Fruit fly (Drosophila melanogaster) whole organism, embryonic: ENCODE results near the gene HemK1.

Experiments
- Aef1 ChIP-seq: fragments of 200-800 bp; sonication (Bioruptor generic); IDR thresholded peaks from 3 replicates; pipeline ENCODE4 v1.3.6; 2022; ENCODE audit warnings: missing biosample characterization, missing genetic modification characterization
- Bteb2 ChIP-seq: fragments of 200-800 bp; sonication (Bioruptor generic); optimal IDR thresholded peaks from 2 replicates; lab custom pipeline; 2016; ENCODE audit warnings: missing biosample characterization, missing genetic modification characterization
- CG10654 ChIP-seq: fragments of 200-800 bp; sonication (Bioruptor generic); optimal IDR thresholded peaks from 2 replicates; lab custom pipeline; 2016; ENCODE audit warnings: missing biosample characterization, missing genetic modification characterization
- CG10979 ChIP-seq: fragments of 200-800 bp; sonication (Bioruptor generic); optimal IDR thresholded peaks from 2 replicates; lab custom pipeline; 2018; ENCODE audit warnings: missing biosample characterization, mild to moderate bottlenecking, missing genetic modification characterization, moderate library complexity
- CG11398 ChIP-seq: fragments of 200-800 bp; sonication (Bioruptor generic); optimal IDR thresholded peaks from 2 replicates; lab custom pipeline; 2016; ENCODE audit warnings: missing biosample characterization, missing genetic modification characterization
- CG12071 ChIP-seq: fragments of 200-800 bp; sonication (Bioruptor generic); optimal IDR thresholded peaks from 3 replicates; lab custom pipeline; 2018; ENCODE audit warnings: missing biosample characterization, mild to moderate bottlenecking, missing genetic modification characterization
- CG17186 ChIP-seq: fragments of 200-800 bp; sonication (Bioruptor generic); optimal IDR thresholded peaks from 3 replicates; lab custom pipeline; 2017; ENCODE audit warnings: missing biosample characterization, missing genetic modification reagents, missing genetic modification characterization
- CG18262 ChIP-seq: fragments of 200-800 bp; optimal IDR thresholded peaks from 3 replicates; lab custom pipeline; 2019; ENCODE audit warnings: missing biosample characterization, mild to moderate bottlenecking, missing genetic modification characterization, moderate library complexity
- CG18599 ChIP-seq: fragments of 200-800 bp; sonication (Bioruptor generic); optimal IDR thresholded peaks from 3 replicates; lab custom pipeline; 2017; ENCODE audit warnings: missing biosample characterization, missing genetic modification characterization, mild to moderate bottlenecking, moderate library complexity, missing genetic modification reagents
- CG2875 ChIP-seq: fragments of 200-800 bp; sonication (Bioruptor generic); optimal IDR thresholded peaks from 2 replicates; lab custom pipeline; 2017; ENCODE audit warnings: missing biosample characterization, mild to moderate bottlenecking, missing genetic modification characterization, missing genetic modification reagents
- CG30020 ChIP-seq: fragments of 200-800 bp; optimal IDR thresholded peaks from 2 replicates; lab custom pipeline; 2019; ENCODE audit warnings: missing biosample characterization, mild to moderate bottlenecking, missing genetic modification characterization, moderate library complexity
- CG33213 ChIP-seq: fragments of 200-800 bp; sonication (Bioruptor generic); optimal IDR thresholded peaks from 3 replicates; lab custom pipeline; 2016; ENCODE audit warnings: missing biosample characterization, missing genetic modification characterization
- CG3838 ChIP-seq: fragments of 200-800 bp; sonication (Bioruptor generic); optimal IDR thresholded peaks from 3 replicates; lab custom pipeline; 2016; ENCODE audit warnings: missing biosample characterization, missing genetic modification characterization
- CG42726 ChIP-seq: fragments of 200-800 bp; sonication (Bioruptor generic); IDR thresholded peaks from 2 replicates; pipeline ENCODE4 v1.3.6; 2022; ENCODE audit warnings: missing biosample characterization, missing genetic modification characterization; ENCODE audit not compliant: partially characterized antibody
- CG4360 ChIP-seq: fragments of 200-800 bp; sonication (Bioruptor generic); IDR thresholded peaks from 2 replicates; pipeline ENCODE4 v1.3.6; 2022; ENCODE audit warnings: missing biosample characterization, missing genetic modification characterization
- CG6175 ChIP-seq: fragments of 200-800 bp; sonication (Bioruptor generic); IDR thresholded peaks from 3 replicates; pipeline ENCODE4 v1.3.6; 2022; ENCODE audit warnings: missing biosample characterization, missing genetic modification characterization
- CHES-1-like ChIP-seq: fragments of 200-800 bp; sonication (Bioruptor generic); optimal IDR thresholded peaks from 2 replicates; lab custom pipeline; 2016; ENCODE audit warnings: missing biosample characterization, missing genetic modification characterization
- D19B ChIP-seq: fragments of 200-800 bp; sonication (Bioruptor generic); optimal IDR thresholded peaks from 2 replicates; lab custom pipeline; 2017; ENCODE audit warnings: missing biosample characterization, mild to moderate bottlenecking, missing genetic modification characterization
- Dek ChIP-seq: fragments of 200-800 bp; sonication (Bioruptor generic); optimal IDR thresholded peaks from 3 replicates; lab custom pipeline; 2019; ENCODE audit warnings: missing biosample characterization, mild to moderate bottlenecking, missing genetic modification characterization, moderate library complexity
- Ets65A ChIP-seq: fragments of 200-800 bp; sonication (Bioruptor generic); peaks from one replicate; lab custom pipeline; 2016; ENCODE audit warnings: missing biosample characterization, missing genetic modification characterization
- HmgZ ChIP-seq: fragments of 200-800 bp; sonication (Bioruptor generic); optimal IDR thresholded peaks from 2 replicates; lab custom pipeline; 2018; ENCODE audit warnings: missing biosample characterization, mild to moderate bottlenecking, missing genetic modification characterization
- Hsf ChIP-seq: fragments of 200-800 bp; sonication (Bioruptor generic); optimal IDR thresholded peaks from 3 replicates; lab custom pipeline; 2016; ENCODE audit warnings: missing biosample characterization, missing genetic modification characterization
- Med ChIP-seq: fragments of 200-800 bp; sonication (Bioruptor generic); peaks from one replicate; lab custom pipeline; 2016; ENCODE audit warnings: missing biosample characterization, missing genetic modification characterization, mild to moderate bottlenecking, inconsistent platforms, moderate library complexity
- Ptx1 ChIP-seq: fragments of 200-800 bp; sonication (Bioruptor generic); IDR thresholded peaks from 2 replicates; pipeline ENCODE4 v1.3.6; 2022; ENCODE audit warnings: missing biosample characterization, missing genetic modification characterization
- Sox102F ChIP-seq: fragments of 200-800 bp; sonication (Bioruptor generic); optimal IDR thresholded peaks from 2 replicates; lab custom pipeline; 2018; ENCODE audit warnings: missing biosample characterization, mild to moderate bottlenecking, missing genetic modification characterization, moderate library complexity
- Sry-δ ChIP-seq: fragments of 200-800 bp; sonication (Bioruptor generic); optimal IDR thresholded peaks from 2 replicates; lab custom pipeline; 2016; ENCODE audit warnings: missing biosample characterization, missing genetic modification characterization
- Tbp ChIP-seq: fragments of >200 bp; optimal IDR thresholded peaks from 2 replicates; lab custom pipeline; 2018; ENCODE audit warnings: missing biosample characterization, missing genetic modification characterization
- Trl ChIP-seq, 3 experiments: fragments of >200 bp in 2 of 3; fragments of 200-800 bp in 1 of 3; sonication (Bioruptor generic) in 1 of 3; optimal IDR thresholded peaks; 2 replicates in 1 of 3; 3 replicates in 2 of 3; lab custom pipeline; 2016 to 2017; ENCODE audit warnings: missing biosample characterization in 1 of 3, missing genetic modification characterization in 1 of 3
- az2 ChIP-seq: fragments of 200-800 bp; sonication (Bioruptor generic); optimal IDR thresholded peaks from 3 replicates; lab custom pipeline; 2016; ENCODE audit warnings: missing biosample characterization, missing genetic modification characterization
- caup ChIP-seq: fragments of 200-800 bp; sonication (Bioruptor generic); optimal IDR thresholded peaks from 3 replicates; lab custom pipeline; 2017; ENCODE audit warnings: missing biosample characterization, mild to moderate bottlenecking, missing genetic modification characterization, moderate library complexity; ENCODE audit not compliant: severe bottlenecking
- crol ChIP-seq: fragments of 200-800 bp; sonication (Bioruptor generic); IDR thresholded peaks from 2 replicates; pipeline ENCODE4 v1.3.6; 2022; ENCODE audit warnings: missing biosample characterization, missing genetic modification characterization
- dmrt99B ChIP-seq: fragments of 200-800 bp; sonication (Bioruptor generic); optimal IDR thresholded peaks from 2 replicates; lab custom pipeline; 2018; ENCODE audit warnings: missing biosample characterization, mild to moderate bottlenecking, missing genetic modification characterization, moderate library complexity
- eve ChIP-seq, 2 experiments: fragments of >200 bp; optimal IDR thresholded peaks; 2 replicates each; lab custom pipeline; 2017; ENCODE audit warnings: missing biosample characterization in 2 of 2, missing genetic modification characterization in 2 of 2
- exex ChIP-seq: fragments of 200-800 bp; sonication (Bioruptor generic); optimal IDR thresholded peaks from 4 replicates; lab custom pipeline; 2018; ENCODE audit warnings: missing biosample characterization, mild to moderate bottlenecking, missing genetic modification characterization, moderate library complexity
- fu2 ChIP-seq: fragments of 200-800 bp; sonication (Bioruptor generic); optimal IDR thresholded peaks from 2 replicates; lab custom pipeline; 2016; ENCODE audit warnings: missing biosample characterization, missing genetic modification characterization
- grau ChIP-seq: fragments of 200-800 bp; optimal IDR thresholded peaks from 3 replicates; lab custom pipeline; 2019; ENCODE audit warnings: missing biosample characterization, mild to moderate bottlenecking, missing genetic modification characterization, moderate library complexity
- grn ChIP-seq: fragments of 200-800 bp; sonication (Bioruptor generic); optimal IDR thresholded peaks from 3 replicates; lab custom pipeline; 2017; ENCODE audit warnings: missing biosample characterization, missing genetic modification characterization
- hkb ChIP-seq, 2 experiments: fragments of 200-800 bp in 1 of 2; fragments of >200 bp in 1 of 2; sonication (Bioruptor generic) in 1 of 2; IDR thresholded peaks in 1 of 2; optimal IDR thresholded peaks in 1 of 2; 2 replicates each; pipeline versions ENCODE4 v1.3.6 to Lab custom; 2017 to 2022; ENCODE audit warnings: missing biosample characterization in 1 of 2, missing genetic modification characterization in 1 of 2
- kah ChIP-seq: fragments of 200-800 bp; sonication (Bioruptor generic); optimal IDR thresholded peaks from 2 replicates; lab custom pipeline; 2018; ENCODE audit warnings: missing biosample characterization, mild to moderate bottlenecking, missing genetic modification characterization
- knrl ChIP-seq: fragments of 200-800 bp; sonication (Bioruptor generic); IDR thresholded peaks from 3 replicates; pipeline ENCODE4 v1.3.6; 2022; ENCODE audit warnings: missing biosample characterization, missing genetic modification characterization; ENCODE audit not compliant: partially characterized antibody
- org-1 ChIP-seq: fragments of 200-800 bp; sonication (Bioruptor generic); optimal IDR thresholded peaks from 2 replicates; lab custom pipeline; 2017; ENCODE audit warnings: missing biosample characterization, missing genetic modification characterization
- p53 ChIP-seq: fragments of 200-800 bp; sonication (Bioruptor generic); optimal IDR thresholded peaks from 2 replicates; lab custom pipeline; 2016; ENCODE audit warnings: missing biosample characterization, missing genetic modification characterization
- schlank ChIP-seq: fragments of 200-800 bp; sonication (Bioruptor generic); optimal IDR thresholded peaks from 2 replicates; lab custom pipeline; 2018; ENCODE audit warnings: missing biosample characterization, mild to moderate bottlenecking, missing genetic modification characterization
- scrt ChIP-seq: fragments of 200-800 bp; sonication (Bioruptor generic); optimal IDR thresholded peaks from 2 replicates; lab custom pipeline; 2018; ENCODE audit warnings: missing biosample characterization, mild to moderate bottlenecking, missing genetic modification characterization, moderate library complexity
- sob ChIP-seq: fragments of 200-800 bp; sonication (Bioruptor generic); IDR thresholded peaks from 2 replicates; pipeline ENCODE4 v1.3.6; 2022; ENCODE audit warnings: missing biosample characterization, missing genetic modification characterization
- tio ChIP-seq: fragments of 200-800 bp; sonication (Bioruptor generic); optimal IDR thresholded peaks from 2 replicates; lab custom pipeline; 2017; ENCODE audit warnings: missing biosample characterization, missing genetic modification characterization, inconsistent platforms
- tup ChIP-seq: fragments of 200-800 bp; sonication (Bioruptor generic); optimal IDR thresholded peaks from 2 replicates; lab custom pipeline; 2016; ENCODE audit warnings: missing biosample characterization, mild to moderate bottlenecking, missing genetic modification characterization, moderate library complexity

Gene HemK1

DNA sequence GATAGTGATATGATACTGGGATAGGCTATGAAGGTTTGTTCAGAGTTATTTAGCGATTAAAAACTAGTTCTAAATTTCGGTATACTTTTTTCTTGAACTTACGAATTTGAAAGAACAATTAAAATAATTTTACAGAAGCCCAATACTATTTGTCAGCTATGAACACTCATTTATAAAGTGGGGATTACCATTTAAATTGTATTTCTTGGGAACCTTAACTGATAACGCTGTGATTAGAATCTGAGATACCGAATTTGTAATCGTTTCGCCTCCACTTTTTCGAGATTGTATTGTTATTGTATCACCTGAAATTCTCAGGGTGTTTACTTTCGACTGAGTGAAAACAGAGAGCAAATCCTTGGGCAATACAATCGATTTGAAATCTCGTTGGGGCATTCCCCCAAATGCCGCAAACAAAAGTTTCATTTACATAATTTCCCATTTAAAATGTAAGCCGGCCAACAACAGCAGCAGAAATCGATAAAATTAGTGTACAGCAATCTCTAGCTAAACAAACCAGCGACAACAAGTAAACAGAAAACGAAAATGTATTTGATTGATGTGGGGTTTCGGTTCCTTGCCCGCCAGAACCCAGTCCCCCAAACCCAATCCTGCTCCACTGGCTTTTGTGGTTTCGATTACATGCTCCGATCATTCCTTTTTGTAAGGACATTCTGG lies 33.3 kb upstream of the HemK1 start (continued):
- TF ChIP-seq exex (tag; lab: Kevin White, UChicago) (peak; percentile 62), grn (GFP tag; lab: Kevin White, UChicago) (peak; percentile 75)

DNA sequence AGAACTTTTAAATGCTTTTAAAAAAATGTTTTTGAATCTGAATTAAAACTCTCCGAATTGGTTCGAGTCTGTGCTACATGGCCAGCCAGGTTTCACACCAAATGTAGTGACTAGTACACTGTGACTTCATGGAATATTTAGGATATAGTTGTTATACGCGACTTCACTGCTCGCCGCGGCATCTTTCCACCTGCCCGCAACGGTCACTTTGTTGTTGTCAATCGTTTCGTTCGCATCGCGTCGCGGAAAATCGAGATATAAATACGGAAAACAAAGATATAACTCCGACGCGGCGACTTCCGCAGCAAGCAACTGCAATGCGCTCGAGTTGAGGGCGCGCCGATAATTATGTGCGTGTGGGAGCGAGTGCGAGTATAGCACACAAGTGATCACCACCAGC lies 30.9 kb upstream of the HemK1 start, which contains the start of gene CG31637:
TSS of gene CG31637 (plus strand) at position 200 of the 400 bp plus-strand sequence.
- TF ChIP-seq tup: no peak
- TF ChIP-seq CG2875 (GFP tag; lab: Kevin White, UChicago): no peak
- TF ChIP-seq tio (GFP tag; lab: Kevin White, UChicago): no peak
- peak; percentile 40 for TF ChIP-seq Dek (tag; lab: Kevin White, UChicago)
- TF ChIP-seq hkb (optimal IDR thresholded peaks at IDR 0.05; lab: Kevin White, UChicago): no peak
- TF ChIP-seq hkb (GFP tag; IDR thresholded peaks at IDR 0.05; lab: Robert Waterston, UW): 0 out of 2 replicates have a peak, but pooled peaks have one; percentile 13
- peak; percentile 21 for TF ChIP-seq p53 (GFP tag; lab: Kevin White, UChicago)
- no peak for TF ChIP-seq D19B (GFP tag; lab: Kevin White, UChicago)
- no peak for TF ChIP-seq az2 (GFP tag; lab: Kevin White, UChicago)
- peak; percentile 82 for TF ChIP-seq Ets65A (GFP tag; lab: Kevin White, UChicago)
- TF ChIP-seq CG18262 (tag; lab: Kevin White, UChicago): peak; percentile 0
- peak; percentile 11 for TF ChIP-seq caup (GFP tag; lab: Kevin White, UChicago)
- peak; percentile 71 for TF ChIP-seq CG33213 (GFP tag; lab: Kevin White, UChicago)
- TF ChIP-seq CG42726 (GFP tag; lab: Robert Waterston, UW): 0 out of 2 replicates have a peak, but pooled peaks have one; percentile 2
- TF ChIP-seq CG11398 (GFP tag; lab: Kevin White, UChicago): no peak
- TF ChIP-seq CG4360: no peak
- TF ChIP-seq grau (tag; lab: Kevin White, UChicago): peak; percentile 42
- peak; percentile 64 for TF ChIP-seq HmgZ (tag; lab: Kevin White, UChicago)
- TF ChIP-seq CHES-1-like: peak; percentile 12
- no peak for TF ChIP-seq CG10979 (tag; lab: Kevin White, UChicago)
- peak; percentile 56 for TF ChIP-seq Sry-δ (GFP tag; lab: Kevin White, UChicago)
- TF ChIP-seq Med (GFP tag; lab: Kevin White, UChicago): peak; percentile 85
- TF ChIP-seq kah (GFP tag; lab: Kevin White, UChicago): peak; percentile 35
- TF ChIP-seq Trl (optimal IDR thresholded peaks at IDR 0.05; lab: Kevin White, UChicago): no peak
- peak; percentile 21 for TF ChIP-seq Trl (GFP tag; optimal IDR thresholded peaks at IDR 0.05; lab: Kevin White, UChicago)
- TF ChIP-seq fu2 (GFP tag; lab: Kevin White, UChicago): no peak
- TF ChIP-seq crol (GFP tag; lab: Robert Waterston, UW): no peak
- no peak for TF ChIP-seq Aef1 (GFP tag; lab: Robert Waterston, UW)
- TF ChIP-seq Ptx1 (GFP tag; lab: Robert Waterston, UW): no peak
- peak; percentile 51 for TF ChIP-seq CG17186 (GFP tag; lab: Kevin White, UChicago)
- no peak for TF ChIP-seq CG10654 (GFP tag; lab: Kevin White, UChicago)
- no peak for TF ChIP-seq Tbp (GFP tag; lab: Kevin White, UChicago)
- TF ChIP-seq Bteb2: peak; percentile 6
- TF ChIP-seq eve (GFP tag; optimal IDR thresholded peaks at IDR 0.05; lab: Kevin White, UChicago): no peak
- TF ChIP-seq CG18599 (GFP tag; lab: Kevin White, UChicago): peak; percentile 15
- TF ChIP-seq CG6175 (GFP tag; lab: Robert Waterston, UW): no peak
- 0 out of 2 replicates have a peak, but pooled peaks have one; percentile 19 for TF ChIP-seq sob (GFP tag; lab: Robert Waterston, UW)
- TF ChIP-seq org-1 (GFP tag; lab: Kevin White, UChicago): no peak
- TF ChIP-seq schlank (tag; lab: Kevin White, UChicago): no peak
- TF ChIP-seq Sox102F (GFP tag; lab: Kevin White, UChicago): no peak
- TF ChIP-seq knrl (GFP tag; lab: Robert Waterston, UW): peak; percentile 42; the same call in 2 of the 3 replicates
- no peak for TF ChIP-seq scrt (GFP tag; lab: Kevin White, UChicago)
- no peak for TF ChIP-seq CG3838 (GFP tag; lab: Kevin White, UChicago)
- no peak for TF ChIP-seq Hsf (GFP tag; lab: Kevin White, UChicago)
- TF ChIP-seq dmrt99B: no peak
- TF ChIP-seq CG12071 (GFP tag; lab: Kevin White, UChicago): peak; percentile 37
- TF ChIP-seq CG30020 (tag; lab: Kevin White, UChicago): peak; percentile 11
